Worm (Caenorhabditis elegans): ENCODE results near the gene Y68A4A.10.

ce11 chrV:17223305-17223704, 21.4 kb downstream of the Y68A4A.10 start, which contains the start of gene srh-252:
- TF ChIP-seq med-1 (GFP tag; optimal IDR thresholded peaks at IDR 0.05; ENCODE audit: insufficient read depth) (no peak), klf-2 (GFP tag; conservative IDR thresholded peaks at IDR 0.05) (no peak)

All from whole organism, midembryonic.